Fruit fly (Drosophila melanogaster) whole organism, embryonic: ENCODE measurements around the gene Lrpprc2.

Experiments
- Aef1 ChIP-seq: fragments of 200-800 bp; sonication (Bioruptor generic); IDR thresholded peaks from 3 replicates; pipeline ENCODE4 v1.3.6; 2022; ENCODE audit warnings: missing biosample characterization, missing genetic modification characterization
- BEAF-32 ChIP-seq: fragments of 200-800 bp; sonication (Bioruptor generic); optimal IDR thresholded peaks from 3 replicates; lab custom pipeline; 2017; ENCODE audit warnings: missing biosample characterization, missing genetic modification characterization, mild to moderate bottlenecking, moderate library complexity, missing genetic modification reagents
- Bgb ChIP-seq: fragments of 200-800 bp; sonication (Bioruptor generic); IDR thresholded peaks from 2 replicates; pipeline ENCODE4 v1.3.6; 2022; ENCODE audit warnings: missing biosample characterization, missing genetic modification characterization; ENCODE audit not compliant: partially characterized antibody
- CG10462 ChIP-seq: fragments of 200-800 bp; sonication (Bioruptor generic); optimal IDR thresholded peaks from 2 replicates; lab custom pipeline; 2016; ENCODE audit warnings: missing biosample characterization, missing genetic modification characterization
- CG10543 ChIP-seq: fragments of 200-800 bp; sonication (Bioruptor generic); optimal IDR thresholded peaks from 3 replicates; lab custom pipeline; 2017; ENCODE audit warnings: missing biosample characterization, mild to moderate bottlenecking, missing genetic modification characterization, moderate library complexity
- CG10654 ChIP-seq: fragments of 200-800 bp; sonication (Bioruptor generic); optimal IDR thresholded peaks from 2 replicates; lab custom pipeline; 2016; ENCODE audit warnings: missing biosample characterization, missing genetic modification characterization
- CG12659 ChIP-seq: fragments of 200-800 bp; sonication (Bioruptor generic); optimal IDR thresholded peaks from 3 replicates; lab custom pipeline; 2017; ENCODE audit warnings: mild to moderate bottlenecking, missing biosample characterization, missing genetic modification reagents, missing genetic modification characterization
- CG12744 ChIP-seq: fragments of 200-800 bp; sonication (Bioruptor generic); optimal IDR thresholded peaks from 2 replicates; lab custom pipeline; 2016; ENCODE audit warnings: missing biosample characterization, missing genetic modification characterization
- CG13296 ChIP-seq: fragments of 200-800 bp; sonication (Bioruptor generic); optimal IDR thresholded peaks from 3 replicates; lab custom pipeline; 2018; ENCODE audit warnings: missing biosample characterization, mild to moderate bottlenecking, missing genetic modification characterization
- CG13894 ChIP-seq: fragments of 200-800 bp; sonication (Bioruptor generic); optimal IDR thresholded peaks from 3 replicates; lab custom pipeline; 2018; ENCODE audit warnings: missing biosample characterization, mild to moderate bottlenecking, missing genetic modification characterization, moderate library complexity
- CG14441 ChIP-seq: fragments of 200-800 bp; sonication (Bioruptor generic); IDR thresholded peaks from 2 replicates; pipeline ENCODE4 v1.3.6; 2022; ENCODE audit warnings: missing biosample characterization, missing genetic modification characterization
- CG2120 ChIP-seq: fragments of 200-800 bp; sonication (Bioruptor generic); optimal IDR thresholded peaks from 3 replicates; lab custom pipeline; 2016; ENCODE audit warnings: missing biosample characterization, missing genetic modification characterization
- CG30403 ChIP-seq: fragments of 200-800 bp; sonication (Bioruptor generic); optimal IDR thresholded peaks from 3 replicates; lab custom pipeline; 2016; ENCODE audit warnings: missing biosample characterization, missing genetic modification characterization
- CG31224 ChIP-seq: fragments of 200-800 bp; sonication (Bioruptor generic); IDR thresholded peaks from 2 replicates; pipeline ENCODE4 v1.3.6; 2022; ENCODE audit warnings: missing biosample characterization, missing genetic modification characterization
- CG34422 ChIP-seq: fragments of 200-800 bp; sonication (Bioruptor generic); IDR thresholded peaks from 3 replicates; pipeline ENCODE4 v1.3.6; 2022; ENCODE audit warnings: missing biosample characterization, missing genetic modification characterization
- CG4730 ChIP-seq: fragments of 200-800 bp; sonication (Bioruptor generic); IDR thresholded peaks from 2 replicates; pipeline ENCODE4 v1.3.6; 2022; ENCODE audit warnings: missing biosample characterization, missing genetic modification characterization
- CG6791 ChIP-seq: fragments of 200-800 bp; sonication (Bioruptor generic); IDR thresholded peaks from 3 replicates; pipeline ENCODE4 v1.3.6; 2022; ENCODE audit warnings: missing biosample characterization, missing genetic modification characterization; ENCODE audit not compliant: partially characterized antibody
- CG9215 ChIP-seq: fragments of 200-800 bp; sonication (Bioruptor generic); IDR thresholded peaks from 2 replicates; pipeline ENCODE4 v1.3.6; 2022; ENCODE audit warnings: missing biosample characterization, missing genetic modification characterization
- CG9797 ChIP-seq: fragments of 200-800 bp; sonication (Bioruptor generic); optimal IDR thresholded peaks from 3 replicates; lab custom pipeline; 2018; ENCODE audit warnings: missing biosample characterization, mild to moderate bottlenecking, missing genetic modification characterization
- Eip74EF ChIP-seq, 2 experiments: fragments of 200-800 bp in 1 of 2; fragments of >200 bp in 1 of 2; sonication (Bioruptor generic) in 1 of 2; optimal IDR thresholded peaks; 2 replicates each; lab custom pipeline; 2017 to 2019; ENCODE audit warnings: missing biosample characterization in 2 of 2, missing genetic modification characterization in 2 of 2, mild to moderate bottlenecking in 1 of 2, moderate library complexity in 1 of 2
- Gug ChIP-seq: fragments of 200-800 bp; sonication (Bioruptor generic); IDR thresholded peaks from 4 replicates; pipeline ENCODE4 v1.3.6; 2022; ENCODE audit warnings: missing biosample characterization, missing genetic modification characterization
- Hand ChIP-seq: fragments of 200-800 bp; sonication (Bioruptor generic); optimal IDR thresholded peaks from 2 replicates; lab custom pipeline; 2017; ENCODE audit warnings: mild to moderate bottlenecking, missing biosample characterization, missing genetic modification reagents, missing genetic modification characterization
- HmgZ ChIP-seq: fragments of 200-800 bp; sonication (Bioruptor generic); optimal IDR thresholded peaks from 2 replicates; lab custom pipeline; 2018; ENCODE audit warnings: missing biosample characterization, mild to moderate bottlenecking, missing genetic modification characterization
- Lim3 ChIP-seq: fragments of 200-800 bp; sonication (Bioruptor generic); IDR thresholded peaks from 2 replicates; pipeline ENCODE4 v1.3.6; 2022; ENCODE audit warnings: missing biosample characterization, missing genetic modification characterization
- MBD-R2 ChIP-seq: fragments of 200-800 bp; sonication (Bioruptor generic); IDR thresholded peaks from 2 replicates; pipeline ENCODE4 v1.3.6; 2022; ENCODE audit warnings: missing biosample characterization, missing genetic modification characterization
- Meics ChIP-seq: fragments of 200-800 bp; sonication (Bioruptor generic); optimal IDR thresholded peaks from 2 replicates; lab custom pipeline; 2017; ENCODE audit warnings: missing biosample characterization, mild to moderate bottlenecking, missing genetic modification characterization
- NfI ChIP-seq: fragments of 200-800 bp; sonication (Bioruptor generic); optimal IDR thresholded peaks from 3 replicates; lab custom pipeline; 2018; ENCODE audit warnings: missing biosample characterization, mild to moderate bottlenecking, missing genetic modification characterization, moderate library complexity
- Scr ChIP-seq: fragments of 200-800 bp; sonication (Bioruptor generic); IDR thresholded peaks from 2 replicates; pipeline ENCODE4 v1.3.6; 2022; ENCODE audit warnings: missing biosample characterization, missing genetic modification characterization; ENCODE audit not compliant: partially characterized antibody
- Vsx1 ChIP-seq: fragments of 200-800 bp; sonication (Bioruptor generic); optimal IDR thresholded peaks from 2 replicates; lab custom pipeline; 2017; ENCODE audit warnings: missing biosample characterization, mild to moderate bottlenecking, missing genetic modification characterization, missing genetic modification reagents
- Xrp1 ChIP-seq: fragments of 200-800 bp; sonication (Bioruptor generic); IDR thresholded peaks from 2 replicates; pipeline ENCODE4 v1.3.6; 2022; ENCODE audit warnings: missing biosample characterization, missing genetic modification characterization
- bcd ChIP-seq: fragments of 200-800 bp; sonication (Bioruptor generic); optimal IDR thresholded peaks from 2 replicates; lab custom pipeline; 2017; ENCODE audit warnings: missing biosample characterization, mild to moderate bottlenecking, missing genetic modification characterization
- crp ChIP-seq, 2 experiments: fragments of 200-800 bp; sonication (Bioruptor generic); optimal IDR thresholded peaks; 2 replicates in 1 of 2; 3 replicates in 1 of 2; lab custom pipeline; 2017; ENCODE audit warnings: missing biosample characterization in 2 of 2, missing genetic modification characterization in 2 of 2, mild to moderate bottlenecking in 1 of 2, moderate library complexity in 1 of 2
- danr ChIP-seq: fragments of 200-800 bp; sonication (Bioruptor generic); IDR thresholded peaks from 2 replicates; pipeline ENCODE4 v1.3.6; 2022; ENCODE audit warnings: missing biosample characterization, missing genetic modification characterization
- gfzf ChIP-seq: fragments of 200-800 bp; sonication (Bioruptor generic); optimal IDR thresholded peaks from 2 replicates; lab custom pipeline; 2016; ENCODE audit warnings: missing biosample characterization, mild to moderate bottlenecking, missing genetic modification characterization, moderate library complexity
- ind ChIP-seq: fragments of 200-800 bp; sonication (Bioruptor generic); optimal IDR thresholded peaks from 3 replicates; lab custom pipeline; 2016; ENCODE audit warnings: missing biosample characterization, missing genetic modification characterization
- lbe ChIP-seq: fragments of 200-800 bp; sonication (Bioruptor generic); optimal IDR thresholded peaks from 2 replicates; lab custom pipeline; 2016; ENCODE audit warnings: missing biosample characterization, mild to moderate bottlenecking, missing genetic modification characterization
- pho ChIP-seq: fragments of 200-800 bp; sonication (Bioruptor generic); optimal IDR thresholded peaks from 2 replicates; lab custom pipeline; 2016; ENCODE audit warnings: missing biosample characterization, missing genetic modification characterization
- psq ChIP-seq: fragments of 200-800 bp; sonication (Bioruptor generic); optimal IDR thresholded peaks from 2 replicates; lab custom pipeline; 2017; ENCODE audit warnings: missing biosample characterization, missing genetic modification characterization
- pzg ChIP-seq: fragments of 200-800 bp; sonication (Bioruptor generic); optimal IDR thresholded peaks from 3 replicates; lab custom pipeline; 2018; ENCODE audit warnings: missing biosample characterization, mild to moderate bottlenecking, missing genetic modification characterization, moderate library complexity
- ranshi ChIP-seq: fragments of 200-800 bp; sonication (Bioruptor generic); IDR thresholded peaks from 2 replicates; pipeline ENCODE4 v1.3.6; 2022; ENCODE audit warnings: missing biosample characterization, missing genetic modification characterization
- ro ChIP-seq: fragments of 200-800 bp; sonication (Bioruptor generic); IDR thresholded peaks from 2 replicates; pipeline ENCODE4 v1.3.6; 2022; ENCODE audit warnings: missing biosample characterization, missing genetic modification characterization
- sens ChIP-seq: fragments of 200-800 bp; sonication (Bioruptor generic); peaks from one replicate; lab custom pipeline; 2016; ENCODE audit warnings: missing biosample characterization, missing genetic modification characterization
- sr ChIP-seq: fragments of 200-800 bp; sonication (Bioruptor generic); IDR thresholded peaks from 3 replicates; pipeline ENCODE4 v1.3.6; 2022; ENCODE audit warnings: missing biosample characterization, missing genetic modification characterization
- ttk ChIP-seq: fragments of 200-800 bp; sonication (Bioruptor generic); IDR thresholded peaks from 2 replicates; pipeline ENCODE4 v2.1.2; 2022; ENCODE audit warnings: missing biosample characterization, missing genetic modification characterization
- unc-4 ChIP-seq: fragments of 200-800 bp; sonication (Bioruptor generic); IDR thresholded peaks from 2 replicates; pipeline ENCODE4 v1.3.6; 2022; ENCODE audit warnings: missing biosample characterization, missing genetic modification characterization; ENCODE audit not compliant: partially characterized antibody

Gene Lrpprc2

DNA sequence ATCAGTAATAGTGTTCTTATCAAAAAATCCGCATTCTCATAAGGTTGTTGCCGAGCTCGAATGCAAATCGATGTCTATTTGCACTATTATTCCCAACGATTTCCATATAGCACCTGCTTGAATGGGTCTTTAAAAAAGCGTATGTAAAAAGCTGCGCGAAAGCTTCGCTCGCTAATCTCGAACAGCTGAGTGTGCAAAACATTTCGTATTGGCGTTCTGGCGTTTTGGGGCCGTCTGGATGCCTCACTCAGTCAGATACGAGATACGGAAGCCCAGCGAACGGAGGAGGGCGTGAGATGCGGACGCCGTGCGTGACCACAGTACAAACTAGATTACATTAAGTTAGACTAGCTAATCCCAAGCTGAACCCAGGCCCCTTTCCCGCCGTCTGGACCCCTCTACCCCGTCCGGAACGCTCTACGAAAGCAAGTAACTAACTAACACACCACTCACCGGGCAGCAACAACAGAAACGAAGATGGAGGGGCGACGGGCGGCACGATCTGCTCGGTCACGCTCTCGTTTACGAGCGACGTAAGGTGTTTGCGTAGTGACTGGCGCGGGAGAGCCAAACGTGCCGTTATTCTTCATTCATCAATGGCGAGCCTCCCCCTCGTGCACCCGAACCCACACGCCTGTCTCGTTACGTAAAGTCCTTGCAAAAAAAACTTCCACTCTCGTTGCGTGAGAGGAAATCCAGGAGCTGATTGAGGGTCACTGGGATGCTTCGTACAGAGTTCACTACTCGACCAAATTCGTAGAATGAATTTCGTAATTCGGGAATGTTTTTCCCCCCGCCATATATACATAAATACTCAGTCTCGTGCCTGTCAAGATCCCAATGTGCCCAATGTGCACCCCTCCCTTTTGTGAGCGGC lies 6.3 kb upstream of the Lrpprc2 start (continued):
- TF ChIP-seq CG12744 (GFP tag; lab: Kevin White, UChicago) (no peak), Lim3 (GFP tag; lab: Robert Waterston, UW) (no peak), MBD-R2 (GFP tag; lab: Robert Waterston, UW) (peak; percentile 49; the same call in 1 of the 2 replicates), CG13894 (tag; lab: Kevin White, UChicago) (peak; percentile 61), Eip74EF (GFP tag; optimal IDR thresholded peaks at IDR 0.05; lab: Kevin White, UChicago) (peak in 1 of 2 experiments; percentile 36), pzg (GFP tag; lab: Kevin White, UChicago) (peak; percentile 25), HmgZ (tag; lab: Kevin White, UChicago) (peak; percentile 30), CG10654 (GFP tag; lab: Kevin White, UChicago) (no peak), ranshi (GFP tag; lab: Robert Waterston, UW) (no peak), Bgb (peak; percentile 40; the same call in 1 of the 2 replicates), Scr (GFP tag; lab: Robert Waterston, UW) (peak; percentile 13; the same call in 1 of the 2 replicates), CG10543 (GFP tag; lab: Kevin White, UChicago) (peak; percentile 68), CG4730 (GFP tag; lab: Robert Waterston, UW) (no peak), bcd (GFP tag; lab: Kevin White, UChicago) (peak; percentile 24), ind (GFP tag; lab: Kevin White, UChicago) (no peak), Aef1 (GFP tag; lab: Robert Waterston, UW) (peak; percentile 42; the same call in 1 of the 3 replicates), CG34422 (peak; percentile 52; the same call in 1 of the 3 replicates), CG6791 (GFP tag; lab: Robert Waterston, UW) (0 out of 3 replicates have a peak, but pooled peaks have one; percentile 9), unc-4 (GFP tag; lab: Robert Waterston, UW) (0 out of 2 replicates have a peak, but pooled peaks have one; percentile 25), CG9215 (GFP tag; lab: Robert Waterston, UW) (no peak), ttk (GFP tag; lab: Robert Waterston, UW) (no peak), Hand (GFP tag; lab: Kevin White, UChicago) (peak; percentile 11), NfI (GFP tag; lab: Kevin White, UChicago) (no peak), BEAF-32 (GFP tag; lab: Kevin White, UChicago) (peak; percentile 3), Meics (GFP tag; lab: Kevin White, UChicago) (peak; percentile 29), Vsx1 (GFP tag; lab: Kevin White, UChicago) (no peak), CG13296 (GFP tag; lab: Kevin White, UChicago) (peak; percentile 5), danr (GFP tag; lab: Robert Waterston, UW) (no peak), pho (GFP tag; lab: Kevin White, UChicago) (no peak), CG31224 (GFP tag; lab: Robert Waterston, UW) (0 out of 2 replicates have a peak, but pooled peaks have one; percentile 9)
- TF ChIP-seq, all 482 proteins: peak for 42

DNA sequence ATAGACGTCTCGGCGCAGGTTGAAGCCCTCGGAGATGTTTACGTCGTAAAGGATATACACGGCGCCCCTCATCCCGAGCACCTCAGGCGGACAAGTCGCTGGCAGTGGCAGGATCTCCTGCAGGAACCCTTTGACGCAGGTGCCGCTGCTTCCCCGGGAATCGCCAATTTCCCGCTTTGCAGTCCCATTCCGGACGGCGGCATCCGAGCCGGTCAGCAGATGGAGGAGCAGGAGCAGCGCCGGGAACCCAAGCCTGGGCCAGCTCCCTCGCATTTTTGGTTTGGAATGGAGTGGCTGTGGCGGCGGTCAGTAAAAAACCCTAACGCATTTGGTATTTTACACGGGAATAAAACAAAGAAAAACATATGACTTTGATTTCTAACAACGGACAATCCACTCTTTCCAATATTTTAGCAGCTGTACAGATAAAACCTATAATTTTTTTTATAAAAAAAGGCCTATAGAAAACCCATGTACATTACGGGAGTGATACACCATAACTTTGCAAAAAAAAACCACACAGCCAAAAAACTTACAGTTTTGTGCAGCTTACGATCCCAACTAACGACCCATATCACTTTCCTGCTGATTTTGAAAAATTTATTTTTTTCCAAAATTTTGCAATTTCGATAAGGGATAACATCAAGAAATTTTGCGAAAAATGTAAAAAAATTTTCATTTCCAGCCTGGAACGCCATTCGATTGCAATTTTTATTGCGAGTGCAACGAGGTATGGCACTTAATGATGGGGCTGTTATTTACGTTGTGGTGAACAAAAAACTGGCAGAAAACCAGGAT lies 5.5 kb upstream of the Lrpprc2 start, which contains the start of the genes O-fut2 and CG14777:
Gene O-fut2 (minus strand): TSS at position 290 of the 798 bp plus-strand sequence.
Gene CG14777 (plus strand): TSS at position 428 of the 798 bp plus-strand sequence.
- TF ChIP-seq crp (GFP tag; optimal IDR thresholded peaks at IDR 0.05; lab: Kevin White, UChicago) (peak in 1 of 2 experiments; percentile 67), ro (GFP tag; lab: Robert Waterston, UW) (no peak), CG10462 (GFP tag; lab: Kevin White, UChicago) (no peak), CG14441 (GFP tag; lab: Robert Waterston, UW) (0 out of 2 replicates have a peak, but pooled peaks have one; percentile 32), psq (GFP tag; lab: Kevin White, UChicago) (no peak), lbe (peak; percentile 24), CG12659 (GFP tag; lab: Kevin White, UChicago) (peak; percentile 8), Gug (GFP tag; lab: Robert Waterston, UW) (peak; percentile 10; the same call in 1 of the 4 replicates), gfzf (GFP tag; lab: Kevin White, UChicago) (peak; percentile 66), CG2120 (GFP tag; lab: Kevin White, UChicago) (peak; percentile 13), sens (peak; percentile 63), CG30403 (GFP tag; lab: Kevin White, UChicago) (peak; percentile 9), CG9797 (GFP tag; lab: Kevin White, UChicago) (peak; percentile 7), sr (GFP tag; lab: Robert Waterston, UW) (0 out of 3 replicates have a peak, but pooled peaks have one; percentile 7), Xrp1 (GFP tag; lab: Robert Waterston, UW) (peak; percentile 37; the same call in 1 of the 2 replicates)
